Worm (Caenorhabditis elegans): ENCODE data around the gene nhr-228.

DNA sequence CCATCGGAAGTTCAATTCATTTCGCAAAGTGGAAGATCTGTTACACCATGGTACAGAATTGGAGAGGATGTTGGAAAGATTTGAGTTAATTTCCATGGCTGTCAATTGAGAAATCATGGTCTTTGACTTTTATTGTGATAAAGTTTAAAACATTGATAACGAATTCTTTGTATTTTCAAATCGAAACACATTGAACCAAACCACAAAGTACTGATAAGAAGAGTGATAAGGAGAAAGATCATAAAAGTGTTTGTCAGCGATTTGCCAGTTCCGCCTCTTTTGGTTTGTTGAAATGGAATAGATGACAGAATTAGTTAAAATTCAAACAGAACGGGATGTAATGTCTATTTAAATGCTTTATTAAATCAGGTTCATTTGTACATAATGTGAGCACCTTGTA lies 45.6 kb downstream of the nhr-228 start:
- no peak for TF ChIP-seq mls-2 (tag; optimal IDR thresholded peaks at IDR 0.05)
- no peak for TF ChIP-seq snpc-4 (tag; optimal IDR thresholded peaks at IDR 0.05)
- TF ChIP-seq mab-5 (tag; optimal IDR thresholded peaks at IDR 0.05) = no peak
- TF ChIP-seq nhr-76 (tag; optimal IDR thresholded peaks at IDR 0.05) = no peak
- no peak for TF ChIP-seq lin-13 (tag; optimal IDR thresholded peaks at IDR 0.05)
- TF ChIP-seq ceh-83 (GFP tag; optimal IDR thresholded peaks at IDR 0.05) = no peak
- TF ChIP-seq pha-4 (tag; optimal IDR thresholded peaks at IDR 0.05) = no peak
- no peak for TF ChIP-seq lsy-2 (tag; optimal IDR thresholded peaks at IDR 0.05)
- TF ChIP-seq ces-1 (GFP tag; optimal IDR thresholded peaks at IDR 0.05) = no peak
- no peak for TF ChIP-seq elt-3 (tag; optimal IDR thresholded peaks at IDR 0.05)
